Worm (Caenorhabditis elegans) whole organism, young adult: ENCODE data around the gene F44E2.10.

Experiments used
- B0019.2 ChIP-seq: fragments of 200-800 bp; sonication (Bioruptor generic); conservative IDR thresholded peaks from 2 replicates; pipeline ENCODE4 v1.3.6; 2022; ENCODE audit warnings: missing genetic modification reagents, missing genetic modification characterization, missing compliant biosample characterization
- F22D6.2 ChIP-seq: sonication (generic microtip); optimal IDR thresholded peaks from 2 replicates; lab custom pipeline; 2016; ENCODE audit warnings: mild to moderate bottlenecking, missing genetic modification characterization, missing compliant biosample characterization
- F52B5.7 ChIP-seq: sonication (generic microtip); optimal IDR thresholded peaks from 2 replicates; lab custom pipeline; 2016; ENCODE audit warnings: mild to moderate bottlenecking, missing genetic modification characterization, missing compliant biosample characterization
- F57C9.4 ChIP-seq: sonication (generic microtip); optimal IDR thresholded peaks from 2 replicates; lab custom pipeline; 2017; ENCODE audit warnings: mild to moderate bottlenecking, missing genetic modification characterization, missing compliant biosample characterization
- K12H6.12 ChIP-seq: fragments of 200-800 bp; sonication (Bioruptor generic); optimal IDR thresholded peaks from 2 replicates; lab custom pipeline; 2018; ENCODE audit warnings: mild to moderate bottlenecking, missing genetic modification characterization, missing compliant biosample characterization
- T07F8.4 ChIP-seq: sonication (generic microtip); optimal IDR thresholded peaks from 2 replicates; lab custom pipeline; 2016; ENCODE audit warnings: mild to moderate bottlenecking, missing genetic modification characterization, moderate library complexity, missing compliant biosample characterization
- Y56A3A.18 ChIP-seq: fragments of 200-800 bp; sonication (Bioruptor generic); IDR thresholded peaks from 2 replicates; pipeline ENCODE4 v1.3.6; 2022; ENCODE audit warnings: missing genetic modification reagents, missing genetic modification characterization, missing compliant biosample characterization
- Y67H2A.10 ChIP-seq: fragments of 200-800 bp; sonication (Bioruptor generic); conservative IDR thresholded peaks from 2 replicates; pipeline ENCODE4 v1.3.6; 2022; ENCODE audit warnings: missing genetic modification reagents, missing genetic modification characterization, missing compliant biosample characterization
- ZK185.1 ChIP-seq: sonication (generic microtip); optimal IDR thresholded peaks from 2 replicates; lab custom pipeline; 2016; ENCODE audit warnings: mild to moderate bottlenecking, missing genetic modification characterization, missing compliant biosample characterization; ENCODE audit not compliant: poor library complexity, severe bottlenecking
- athp-1 ChIP-seq: sonication (generic microtip); optimal IDR thresholded peaks from 2 replicates; lab custom pipeline; 2017; ENCODE audit warnings: mild to moderate bottlenecking, missing genetic modification characterization, missing compliant biosample characterization
- attf-5 ChIP-seq: fragments of 200-800 bp; sonication (Bioruptor generic); optimal IDR thresholded peaks from 2 replicates; lab custom pipeline; 2018; ENCODE audit warnings: mild to moderate bottlenecking, missing genetic modification characterization, missing compliant biosample characterization
- bed-1 ChIP-seq: fragments of 200-800 bp; sonication (Bioruptor generic); IDR thresholded peaks from 2 replicates; pipeline ENCODE4 v1.3.6; 2022; ENCODE audit warnings: missing genetic modification reagents, missing genetic modification characterization, missing compliant biosample characterization
- bed-2 ChIP-seq: fragments of 200-800 bp; sonication (Bioruptor generic); IDR thresholded peaks from 2 replicates; pipeline ENCODE4 v1.3.6; 2022; ENCODE audit warnings: missing genetic modification reagents, missing genetic modification characterization, missing compliant biosample characterization
- ceh-79 ChIP-seq: sonication (generic microtip); optimal IDR thresholded peaks from 2 replicates; lab custom pipeline; 2017; ENCODE audit warnings: mild to moderate bottlenecking, missing genetic modification characterization, missing compliant biosample characterization
- ceh-91 ChIP-seq: fragments of 200-800 bp; sonication (Bioruptor generic); IDR thresholded peaks from 2 replicates; pipeline ENCODE4 v1.3.6; 2022; ENCODE audit warnings: missing genetic modification reagents, missing genetic modification characterization, missing compliant biosample characterization
- dox-1 ChIP-seq: fragments of 200-800 bp; sonication (Bioruptor generic); IDR thresholded peaks from 2 replicates; pipeline ENCODE4 v1.3.6; 2022; ENCODE audit warnings: missing genetic modification reagents, missing genetic modification characterization, missing compliant biosample characterization
- egl-18 ChIP-seq: fragments of 200-800 bp; sonication (Bioruptor generic); IDR thresholded peaks from 2 replicates; pipeline ENCODE4 v1.3.6; 2022; ENCODE audit warnings: missing genetic modification reagents, missing genetic modification characterization, missing compliant biosample characterization
- him-1 ChIP-seq: sonication (generic microtip); optimal IDR thresholded peaks from 2 replicates; lab custom pipeline; 2016; ENCODE audit warnings: missing genotype, missing genetic modification reagents, missing genetic modification characterization, missing compliant biosample characterization
- hlh-12 ChIP-seq: sonication (generic microtip); optimal IDR thresholded peaks from 2 replicates; lab custom pipeline; 2016; ENCODE audit warnings: missing genetic modification characterization, missing compliant biosample characterization
- hlh-26 ChIP-seq: fragments of 200-800 bp; sonication (Bioruptor generic); conservative IDR thresholded peaks from 2 replicates; pipeline ENCODE4 v1.3.6; 2022; ENCODE audit warnings: missing genetic modification reagents, missing genetic modification characterization, missing compliant biosample characterization
- hmg-20 ChIP-seq: fragments of 200-800 bp; sonication (Bioruptor generic); IDR thresholded peaks from 2 replicates; pipeline ENCODE4 v1.3.6; 2022; ENCODE audit warnings: missing genetic modification reagents, missing genetic modification characterization, missing compliant biosample characterization
- hrde-1 ChIP-seq: sonication (generic microtip); optimal IDR thresholded peaks from 2 replicates; lab custom pipeline; 2016; ENCODE audit warnings: missing genetic modification characterization, mild to moderate bottlenecking, missing compliant biosample characterization, moderate library complexity, missing genotype, missing genetic modification reagents, borderline replicate concordance
- lag-1 ChIP-seq: fragments of 200-800 bp; sonication (Bioruptor generic); IDR thresholded peaks from 2 replicates; pipeline ENCODE4 v1.3.6; 2022; ENCODE audit warnings: missing genetic modification reagents, missing genetic modification characterization, missing compliant biosample characterization
- lin-26 ChIP-seq: fragments of 200-800 bp; sonication (Bioruptor generic); IDR thresholded peaks from 2 replicates; pipeline ENCODE4 v1.3.6; 2022; ENCODE audit warnings: missing genetic modification reagents, missing genetic modification characterization, missing compliant biosample characterization
- lin-35 ChIP-seq, 3 experiments: fragments of 150-350 bp in 2 of 3; sonication (generic microtip) in 1 of 3; optimal IDR thresholded peaks; 2 replicates each; lab custom pipeline; 2014 to 2018; ENCODE audit warnings: missing biosample characterization in 3 of 3, missing genetic modification characterization in 3 of 3, missing genetic modification reagents in 3 of 3
- lin-40 ChIP-seq: sonication (generic microtip); optimal IDR thresholded peaks from 2 replicates; lab custom pipeline; 2016; ENCODE audit warnings: missing genetic modification characterization, mild to moderate bottlenecking, missing compliant biosample characterization, missing genotype, missing genetic modification reagents
- lin-54 ChIP-seq: fragments of 200-800 bp; sonication (Bioruptor generic); optimal IDR thresholded peaks from 2 replicates; lab custom pipeline; 2018; ENCODE audit warnings: mild to moderate bottlenecking, missing genetic modification characterization, missing compliant biosample characterization
- mcd-1 ChIP-seq: fragments of 200-800 bp; sonication (Bioruptor generic); IDR thresholded peaks from 2 replicates; pipeline ENCODE4 v1.3.6; 2022; ENCODE audit warnings: missing genetic modification reagents, missing genetic modification characterization, missing compliant biosample characterization
- mes-4 ChIP-seq: sonication (generic microtip); optimal IDR thresholded peaks from 2 replicates; lab custom pipeline; 2016; ENCODE audit warnings: missing genotype, missing genetic modification characterization, missing compliant biosample characterization
- nhr-27 ChIP-seq: fragments of 200-800 bp; sonication (Bioruptor generic); optimal IDR thresholded peaks from 2 replicates; lab custom pipeline; 2018; ENCODE audit warnings: mild to moderate bottlenecking, missing genetic modification characterization, moderate library complexity, missing compliant biosample characterization
- pbrm-1 ChIP-seq: fragments of 200-800 bp; sonication (Bioruptor generic); IDR thresholded peaks from 2 replicates; pipeline ENCODE4 v1.3.6; 2022; ENCODE audit warnings: missing genetic modification reagents, missing genetic modification characterization, missing compliant biosample characterization
- pha-4 ChIP-seq: fragments of 150-350 bp; sonication (generic microtip); optimal IDR thresholded peaks from 2 replicates; lab custom pipeline; 2014; ENCODE audit warnings: missing biosample characterization, missing genetic modification reagents, missing genetic modification characterization
- rec-8 ChIP-seq, 2 experiments: sonication (generic microtip); optimal IDR thresholded peaks; 2 replicates each; lab custom pipeline; 2016; ENCODE audit warnings: mild to moderate bottlenecking in 2 of 2, missing genetic modification characterization in 2 of 2, missing genetic modification reagents in 2 of 2, missing genotype in 2 of 2, missing biosample characterization in 1 of 2, missing compliant biosample characterization in 1 of 2, moderate library complexity in 1 of 2
- rpc-1 ChIP-seq, 2 experiments: fragments of 150-350 bp in 1 of 2; sonication (generic microtip) in 1 of 2; optimal IDR thresholded peaks; 2 replicates each; lab custom pipeline; 2014 to 2018; ENCODE audit warnings: missing biosample characterization in 1 of 2, missing genetic modification characterization in 1 of 2, missing genetic modification reagents in 1 of 2, missing genotype in 1 of 2
- snpc-4 ChIP-seq, 5 experiments: fragments of 150-350 bp in 1 of 5; sonication (generic microtip) in 4 of 5; optimal IDR thresholded peaks; 2 replicates each; lab custom pipeline; 2014 to 2018; ENCODE audit warnings: missing genetic modification characterization in 5 of 5, missing biosample characterization in 3 of 5, antibody characterized with exemption in 2 of 5, mild to moderate bottlenecking in 2 of 5, missing compliant biosample characterization in 2 of 5, missing genotype in 2 of 5, moderate library complexity in 2 of 5, missing genetic modification reagents in 1 of 5
- somi-1 ChIP-seq: fragments of 200-800 bp; sonication (Bioruptor generic); optimal IDR thresholded peaks from 2 replicates; lab custom pipeline; 2018; ENCODE audit warnings: mild to moderate bottlenecking, missing genetic modification characterization, missing compliant biosample characterization
- zfh-2 ChIP-seq: fragments of 200-800 bp; sonication (Bioruptor generic); conservative IDR thresholded peaks from 2 replicates; pipeline ENCODE4 v1.3.6; 2022; ENCODE audit warnings: missing genetic modification reagents, missing genetic modification characterization, missing compliant biosample characterization
- ztf-22 ChIP-seq: fragments of 200-800 bp; sonication (Bioruptor generic); optimal IDR thresholded peaks from 2 replicates; lab custom pipeline; 2018; ENCODE audit warnings: mild to moderate bottlenecking, missing genetic modification characterization, moderate library complexity, missing compliant biosample characterization
- ztf-26 ChIP-seq: sonication (generic microtip); optimal IDR thresholded peaks from 2 replicates; lab custom pipeline; 2017; ENCODE audit warnings: missing genetic modification characterization, missing compliant biosample characterization
- ztf-28 ChIP-seq: fragments of 200-800 bp; sonication (Bioruptor generic); IDR thresholded peaks from 2 replicates; pipeline ENCODE4 v1.3.6; 2022; ENCODE audit warnings: missing genetic modification reagents, missing genetic modification characterization, missing compliant biosample characterization

Gene F44E2.10

DNA sequence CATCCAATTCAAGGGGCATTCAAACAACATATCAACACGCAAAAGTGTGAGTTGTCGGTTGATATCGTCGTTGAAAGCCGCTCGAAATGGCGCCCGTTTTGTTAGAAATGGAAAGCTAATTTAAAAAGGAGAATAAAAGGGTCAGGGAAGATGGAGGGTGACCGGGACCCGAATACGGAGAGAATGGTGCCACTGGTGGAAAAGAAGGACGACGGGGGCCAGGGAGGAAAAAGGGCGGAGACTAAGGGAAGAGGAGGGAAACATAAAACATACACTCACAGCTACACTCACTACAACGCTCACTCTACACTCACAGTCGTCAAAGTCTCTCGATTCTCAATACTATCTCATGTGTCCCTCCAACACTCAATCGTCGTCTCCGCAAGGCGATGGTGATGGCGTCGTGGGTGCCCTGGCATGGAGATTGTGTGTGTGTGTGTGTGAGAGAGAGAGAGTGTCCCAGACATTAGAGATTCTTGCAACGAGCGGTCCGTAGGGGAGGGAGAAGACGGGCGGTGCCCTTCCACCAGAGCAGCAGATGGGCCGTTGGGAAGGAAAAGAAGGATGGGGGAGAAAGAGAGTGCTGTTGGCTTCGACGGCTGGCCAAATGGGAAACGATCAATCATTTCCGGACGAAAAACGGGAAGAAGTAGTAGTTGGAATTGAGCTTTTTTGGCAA is 43.2 kb upstream of the F44E2.10 start (continued):
- TF ChIP-seq mcd-1 (GFP tag; lab: Robert Waterston, UW) (peak; percentile 52), zfh-2 (peak; percentile 94), pha-4 (tag; lab: Kevin White, UChicago) (no peak), him-1 (tag; lab: Kevin White, UChicago) (no peak), Y67H2A.10 (GFP tag; lab: Robert Waterston, UW) (no peak), ceh-91 (GFP tag; lab: Robert Waterston, UW) (no peak)

DNA sequence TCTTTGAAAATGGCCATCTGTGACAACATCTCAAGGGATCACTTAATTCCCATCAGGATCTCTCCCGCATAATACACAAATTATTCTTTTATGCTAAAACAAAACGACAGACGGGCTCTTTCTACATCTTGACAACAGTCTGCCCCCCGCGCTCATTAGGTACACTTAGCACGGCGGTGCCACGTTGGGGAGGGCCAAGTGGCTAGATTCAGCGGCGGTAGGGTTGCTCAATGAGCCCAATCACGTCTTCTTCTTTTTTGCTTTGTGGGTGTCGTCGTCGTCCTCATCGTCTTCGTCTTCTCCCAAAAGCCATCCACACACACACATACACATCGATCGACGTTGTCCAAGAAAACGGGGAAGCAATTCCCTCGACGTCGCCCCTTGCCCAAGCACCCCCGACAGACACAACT is 42.1 kb upstream of the F44E2.10 start:
- TF ChIP-seq athp-1 (tag; lab: Kevin White, UChicago): no peak
- peak; percentile 18; the same call in 1 of the 2 replicates for TF ChIP-seq dox-1 (GFP tag; lab: Robert Waterston, UW)
- peak; percentile 1 for TF ChIP-seq K12H6.12
- TF ChIP-seq zfh-2: peak; percentile 79
- peak; percentile 25 for TF ChIP-seq F52B5.7 (tag; lab: Kevin White, UChicago)
- TF ChIP-seq F22D6.2: no peak
- TF ChIP-seq, all 124 proteins: peak for 4

DNA sequence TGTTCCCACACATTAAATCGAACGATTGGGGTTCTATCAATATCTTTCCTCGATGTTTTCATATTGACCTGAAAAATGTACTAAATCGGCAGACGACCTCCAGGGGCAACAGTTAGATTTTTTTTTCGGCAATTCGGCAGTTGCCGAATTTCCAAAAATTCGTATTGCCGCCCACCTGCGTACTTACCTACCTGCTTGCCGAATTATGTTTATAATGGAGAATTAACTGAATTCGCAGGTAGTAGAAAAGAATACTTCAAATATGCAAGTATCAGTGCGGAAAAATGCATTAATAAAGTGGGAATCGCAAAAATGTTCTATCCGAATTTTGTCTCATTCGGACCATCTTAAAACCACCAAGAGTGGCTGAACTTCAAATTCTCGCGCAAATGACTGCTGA is 38.8 kb upstream of the F44E2.10 start:
- TF ChIP-seq hlh-12 (tag; lab: Kevin White, UChicago): no peak

DNA sequence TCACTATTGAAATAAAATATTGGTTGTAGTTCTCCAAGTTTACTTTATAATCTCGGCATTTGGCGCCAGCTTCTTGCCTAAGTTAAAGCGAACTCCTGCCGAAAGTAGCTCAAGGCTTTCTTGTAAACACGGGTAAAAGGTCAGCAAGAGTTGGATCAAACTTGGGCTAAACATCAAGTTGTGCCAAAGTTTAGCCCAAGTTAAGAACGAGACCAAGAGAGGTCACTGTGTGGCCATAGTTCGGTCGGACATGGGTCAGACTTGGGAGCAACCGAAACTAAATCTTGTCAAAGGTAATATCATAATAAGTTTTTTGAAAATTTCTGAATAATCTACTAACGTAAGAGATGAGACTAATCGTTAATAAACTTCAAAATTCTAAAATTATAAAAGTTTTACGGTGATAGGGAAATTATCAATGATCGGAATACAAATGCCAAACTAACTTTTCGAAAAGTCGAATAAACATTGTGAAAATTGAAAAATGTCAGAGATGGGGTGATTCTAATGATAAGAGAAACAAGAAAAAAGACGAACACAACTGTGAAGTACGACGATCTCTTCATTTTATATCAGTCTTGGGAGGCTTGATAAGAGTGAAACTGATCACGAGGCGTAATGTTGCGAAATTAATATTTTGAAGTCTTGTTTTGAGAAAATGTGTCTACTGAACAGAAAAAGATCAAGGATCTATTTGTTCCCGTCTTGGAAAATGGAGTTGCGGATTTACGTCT is 37.2 kb upstream of the F44E2.10 start:
- no peak for TF ChIP-seq lin-54 (GFP tag; lab: Kevin White, UChicago)
- TF ChIP-seq rec-8 (tag; optimal IDR thresholded peaks at IDR 0.05; lab: Kevin White, UChicago): no peak
- no peak for TF ChIP-seq lag-1 (GFP tag; lab: Robert Waterston, UW)
- no peak for TF ChIP-seq T07F8.4 (tag; lab: Kevin White, UChicago)
- no peak for TF ChIP-seq lin-35 (GFP tag; optimal IDR thresholded peaks at IDR 0.05; lab: Kevin White, UChicago)
- peak; percentile 40 for TF ChIP-seq lin-40 (tag; lab: Kevin White, UChicago)
- TF ChIP-seq egl-18 (GFP tag; lab: Robert Waterston, UW): no peak
- no peak for TF ChIP-seq hmg-20 (GFP tag; lab: Robert Waterston, UW)
- TF ChIP-seq athp-1 (tag; lab: Kevin White, UChicago): no peak
- no peak for TF ChIP-seq B0019.2 (GFP tag; lab: Robert Waterston, UW)
- no peak for TF ChIP-seq nhr-27 (tag; lab: Kevin White, UChicago)
- TF ChIP-seq Y56A3A.18 (GFP tag; lab: Robert Waterston, UW): peak; percentile 56; the same call in 1 of the 2 replicates
- no peak for TF ChIP-seq mes-4
- no peak for TF ChIP-seq pbrm-1 (GFP tag; lab: Robert Waterston, UW)
- TF ChIP-seq F57C9.4 (tag; lab: Kevin White, UChicago): no peak
- no peak for TF ChIP-seq ztf-22 (GFP tag; lab: Kevin White, UChicago)
- no peak for TF ChIP-seq ztf-26 (tag; lab: Kevin White, UChicago)
- TF ChIP-seq F52B5.7 (tag; lab: Kevin White, UChicago): no peak
- no peak for TF ChIP-seq lin-26
- TF ChIP-seq rpc-1 (optimal IDR thresholded peaks at IDR 0.05; lab: Kevin White, UChicago): no peak
- TF ChIP-seq rpc-1 (tag; optimal IDR thresholded peaks at IDR 0.05; lab: Kevin White, UChicago): no peak
- no peak for TF ChIP-seq ztf-28 (GFP tag; lab: Robert Waterston, UW)
- peak; percentile 39 for TF ChIP-seq attf-5
- TF ChIP-seq bed-1: no peak
- TF ChIP-seq bed-2: no peak
- TF ChIP-seq ceh-79: no peak
- no peak for TF ChIP-seq hlh-26 (GFP tag; lab: Robert Waterston, UW)
- TF ChIP-seq hrde-1 (tag; lab: Kevin White, UChicago): no peak
- no peak for TF ChIP-seq snpc-4 (GFP tag; optimal IDR thresholded peaks at IDR 0.05; lab: Kevin White, UChicago)
- TF ChIP-seq snpc-4 (tag; optimal IDR thresholded peaks at IDR 0.05; lab: Kevin White, UChicago): peak in 1 of 4 experiments; percentile 15
- no peak for TF ChIP-seq somi-1
- TF ChIP-seq ZK185.1 (tag; lab: Kevin White, UChicago): no peak
